Fruit fly (Drosophila melanogaster) whole organism, embryonic: ENCODE measurements around the gene Shal.

ENCODE experiments used
- Bdp1 ChIP-seq: fragments of 200-800 bp; sonication (Bioruptor generic); optimal IDR thresholded peaks from 3 replicates; lab custom pipeline; 2016; ENCODE audit warnings: missing biosample characterization, missing genetic modification characterization
- CG10431 ChIP-seq: fragments of 200-800 bp; sonication (Bioruptor generic); optimal IDR thresholded peaks from 3 replicates; lab custom pipeline; 2018; ENCODE audit warnings: missing biosample characterization, mild to moderate bottlenecking, missing genetic modification characterization
- CG10979 ChIP-seq: fragments of 200-800 bp; sonication (Bioruptor generic); optimal IDR thresholded peaks from 2 replicates; lab custom pipeline; 2018; ENCODE audit warnings: missing biosample characterization, mild to moderate bottlenecking, missing genetic modification characterization, moderate library complexity
- CG11723 ChIP-seq: fragments of 200-800 bp; sonication (Bioruptor generic); optimal IDR thresholded peaks from 2 replicates; lab custom pipeline; 2017; ENCODE audit warnings: missing biosample characterization, mild to moderate bottlenecking, missing genetic modification characterization
- CG12071 ChIP-seq: fragments of 200-800 bp; sonication (Bioruptor generic); optimal IDR thresholded peaks from 3 replicates; lab custom pipeline; 2018; ENCODE audit warnings: missing biosample characterization, mild to moderate bottlenecking, missing genetic modification characterization
- CG13123 ChIP-seq: fragments of 200-800 bp; sonication (Bioruptor generic); optimal IDR thresholded peaks from 2 replicates; lab custom pipeline; 2016; ENCODE audit warnings: missing biosample characterization, missing genetic modification characterization
- CG14014 ChIP-seq: fragments of 200-800 bp; sonication (Bioruptor generic); IDR thresholded peaks from 2 replicates; pipeline ENCODE4 v1.3.6; 2022; ENCODE audit warnings: missing biosample characterization, missing genetic modification characterization
- CG15479 ChIP-seq: fragments of 200-800 bp; sonication (Bioruptor generic); optimal IDR thresholded peaks from 3 replicates; lab custom pipeline; 2019; ENCODE audit warnings: missing biosample characterization, mild to moderate bottlenecking, missing genetic modification characterization, moderate library complexity
- CG2116 ChIP-seq: fragments of 200-800 bp; sonication (Bioruptor generic); optimal IDR thresholded peaks from 3 replicates; lab custom pipeline; 2018; ENCODE audit warnings: missing biosample characterization, mild to moderate bottlenecking, missing genetic modification characterization
- CG32767 ChIP-seq: fragments of 200-800 bp; sonication (Bioruptor generic); IDR thresholded peaks from 2 replicates; pipeline ENCODE4 v1.3.6; 2022; ENCODE audit warnings: missing biosample characterization, missing genetic modification characterization
- CG3281 ChIP-seq: fragments of 200-800 bp; sonication (Bioruptor generic); optimal IDR thresholded peaks from 3 replicates; lab custom pipeline; 2017; ENCODE audit warnings: missing biosample characterization, mild to moderate bottlenecking, missing genetic modification characterization
- CG6689 ChIP-seq: fragments of 200-800 bp; sonication (Bioruptor generic); IDR thresholded peaks from 2 replicates; pipeline ENCODE4 v1.3.6; 2022; ENCODE audit warnings: missing biosample characterization, missing genetic modification characterization
- CG8765 ChIP-seq: fragments of 200-800 bp; sonication (Bioruptor generic); IDR thresholded peaks from 2 replicates; pipeline ENCODE4 v1.3.6; 2022; ENCODE audit warnings: missing biosample characterization, missing genetic modification characterization
- Camta ChIP-seq: fragments of 200-800 bp; sonication (Bioruptor generic); optimal IDR thresholded peaks from 2 replicates; lab custom pipeline; 2016; ENCODE audit warnings: missing biosample characterization, missing genetic modification characterization
- D ChIP-seq, 2 experiments: fragments of 200-800 bp in 1 of 2; fragments of >200 bp in 1 of 2; sonication (Bioruptor generic) in 1 of 2; optimal IDR thresholded peaks; 2 replicates in 1 of 2; 3 replicates in 1 of 2; lab custom pipeline; 2017; ENCODE audit warnings: mild to moderate bottlenecking in 1 of 2, missing biosample characterization in 1 of 2, missing genetic modification characterization in 1 of 2, missing genetic modification reagents in 1 of 2
- D19B ChIP-seq: fragments of 200-800 bp; sonication (Bioruptor generic); optimal IDR thresholded peaks from 2 replicates; lab custom pipeline; 2017; ENCODE audit warnings: missing biosample characterization, mild to moderate bottlenecking, missing genetic modification characterization
- Dip2 ChIP-seq: fragments of 200-800 bp; sonication (Bioruptor generic); IDR thresholded peaks from 2 replicates; pipeline ENCODE4 v1.3.6; 2022; ENCODE audit warnings: missing biosample characterization, missing genetic modification characterization
- HLH4C ChIP-seq: fragments of 200-800 bp; sonication (Bioruptor generic); IDR thresholded peaks from 3 replicates; pipeline ENCODE4 v1.3.6; 2022; ENCODE audit warnings: missing biosample characterization, missing genetic modification characterization; ENCODE audit not compliant: partially characterized antibody
- HLHmδ ChIP-seq: fragments of 200-800 bp; sonication (Bioruptor generic); optimal IDR thresholded peaks from 2 replicates; lab custom pipeline; 2018; ENCODE audit warnings: missing biosample characterization, mild to moderate bottlenecking, missing genetic modification characterization, moderate library complexity
- Hand ChIP-seq: fragments of 200-800 bp; sonication (Bioruptor generic); optimal IDR thresholded peaks from 2 replicates; lab custom pipeline; 2017; ENCODE audit warnings: mild to moderate bottlenecking, missing biosample characterization, missing genetic modification reagents, missing genetic modification characterization
- Meics ChIP-seq: fragments of 200-800 bp; sonication (Bioruptor generic); optimal IDR thresholded peaks from 2 replicates; lab custom pipeline; 2017; ENCODE audit warnings: missing biosample characterization, mild to moderate bottlenecking, missing genetic modification characterization
- NC2β ChIP-seq: fragments of 200-800 bp; sonication (Bioruptor generic); optimal IDR thresholded peaks from 2 replicates; lab custom pipeline; 2016; ENCODE audit warnings: missing biosample characterization, missing genetic modification characterization
- Nf-YC ChIP-seq: fragments of 200-800 bp; optimal IDR thresholded peaks from 3 replicates; lab custom pipeline; 2019; ENCODE audit warnings: missing biosample characterization, mild to moderate bottlenecking, missing genetic modification characterization, moderate library complexity
- PHDP ChIP-seq: fragments of 200-800 bp; sonication (Bioruptor generic); optimal IDR thresholded peaks from 3 replicates; lab custom pipeline; 2018; ENCODE audit warnings: missing biosample characterization, mild to moderate bottlenecking, missing genetic modification characterization, moderate library complexity
- bbx ChIP-seq: fragments of 200-800 bp; sonication (Bioruptor generic); IDR thresholded peaks from 2 replicates; pipeline ENCODE4 v1.3.6; 2022; ENCODE audit warnings: missing biosample characterization, missing genetic modification characterization; ENCODE audit not compliant: partially characterized antibody
- bsh ChIP-seq, 2 experiments: fragments of 200-800 bp; sonication (Bioruptor generic); optimal IDR thresholded peaks; 2 replicates each; lab custom pipeline; 2017 to 2018; ENCODE audit warnings: mild to moderate bottlenecking in 2 of 2, missing biosample characterization in 2 of 2, missing genetic modification characterization in 2 of 2, moderate library complexity in 1 of 2
- cg ChIP-seq: fragments of 200-800 bp; sonication (Bioruptor generic); optimal IDR thresholded peaks from 3 replicates; lab custom pipeline; 2019; ENCODE audit warnings: missing biosample characterization, mild to moderate bottlenecking, missing genetic modification characterization, moderate library complexity
- ci ChIP-seq: fragments of 200-800 bp; sonication (Bioruptor generic); IDR thresholded peaks from 3 replicates; pipeline ENCODE4 v1.3.6; 2022; ENCODE audit warnings: missing biosample characterization, missing genetic modification characterization
- crol ChIP-seq: fragments of 200-800 bp; sonication (Bioruptor generic); IDR thresholded peaks from 2 replicates; pipeline ENCODE4 v1.3.6; 2022; ENCODE audit warnings: missing biosample characterization, missing genetic modification characterization
- dysf ChIP-seq: fragments of 200-800 bp; sonication (Bioruptor generic); IDR thresholded peaks from 3 replicates; pipeline ENCODE4 v1.3.6; 2022; ENCODE audit warnings: missing biosample characterization, missing genetic modification characterization
- fd3F ChIP-seq: fragments of 200-800 bp; sonication (Bioruptor generic); optimal IDR thresholded peaks from 2 replicates; lab custom pipeline; 2018; ENCODE audit warnings: missing biosample characterization, mild to moderate bottlenecking, missing genetic modification characterization, moderate library complexity
- gce ChIP-seq: fragments of 200-800 bp; sonication (Bioruptor generic); IDR thresholded peaks from 3 replicates; pipeline ENCODE4 v1.3.6; 2022; ENCODE audit warnings: missing biosample characterization, missing genetic modification characterization
- gem ChIP-seq: fragments of 200-800 bp; sonication (Bioruptor generic); optimal IDR thresholded peaks from 2 replicates; lab custom pipeline; 2019; ENCODE audit warnings: missing biosample characterization, mild to moderate bottlenecking, missing genetic modification characterization, moderate library complexity
- gfzf ChIP-seq: fragments of 200-800 bp; sonication (Bioruptor generic); optimal IDR thresholded peaks from 2 replicates; lab custom pipeline; 2016; ENCODE audit warnings: missing biosample characterization, mild to moderate bottlenecking, missing genetic modification characterization, moderate library complexity
- ham ChIP-seq: fragments of 200-800 bp; sonication (Bioruptor generic); IDR thresholded peaks from 2 replicates; pipeline ENCODE4 v1.3.6; 2022; ENCODE audit warnings: missing biosample characterization, missing genetic modification characterization
- onecut ChIP-seq: fragments of 200-800 bp; sonication (Bioruptor generic); IDR thresholded peaks from 2 replicates; pipeline ENCODE4 v1.3.6; 2022; ENCODE audit warnings: missing biosample characterization, missing genetic modification characterization
- org-1 ChIP-seq: fragments of 200-800 bp; sonication (Bioruptor generic); optimal IDR thresholded peaks from 2 replicates; lab custom pipeline; 2017; ENCODE audit warnings: missing biosample characterization, missing genetic modification characterization
- phol ChIP-seq: fragments of 200-800 bp; sonication (Bioruptor generic); optimal IDR thresholded peaks from 3 replicates; lab custom pipeline; 2018; ENCODE audit warnings: missing biosample characterization, mild to moderate bottlenecking, missing genetic modification characterization, moderate library complexity
- pnt ChIP-seq: fragments of 200-800 bp; sonication (Bioruptor generic); optimal IDR thresholded peaks from 3 replicates; lab custom pipeline; 2016; ENCODE audit warnings: missing biosample characterization, missing genetic modification characterization
- pzg ChIP-seq: fragments of 200-800 bp; sonication (Bioruptor generic); optimal IDR thresholded peaks from 3 replicates; lab custom pipeline; 2018; ENCODE audit warnings: missing biosample characterization, mild to moderate bottlenecking, missing genetic modification characterization, moderate library complexity
- sd ChIP-seq: fragments of 200-800 bp; sonication (Bioruptor generic); optimal IDR thresholded peaks from 3 replicates; lab custom pipeline; 2018; ENCODE audit warnings: missing biosample characterization, mild to moderate bottlenecking, missing genetic modification characterization, moderate library complexity
- sima ChIP-seq: fragments of 200-800 bp; sonication (Bioruptor generic); optimal IDR thresholded peaks from 2 replicates; lab custom pipeline; 2016; ENCODE audit warnings: missing biosample characterization, missing genetic modification characterization
- so ChIP-seq: fragments of 200-800 bp; sonication (Bioruptor generic); IDR thresholded peaks from 3 replicates; pipeline ENCODE4 v1.3.6; 2022; ENCODE audit warnings: missing biosample characterization, missing genetic modification characterization
- sqz ChIP-seq: fragments of 200-800 bp; sonication (Bioruptor generic); optimal IDR thresholded peaks from 3 replicates; lab custom pipeline; 2018; ENCODE audit warnings: missing biosample characterization, mild to moderate bottlenecking, missing genetic modification characterization
- tgo ChIP-seq: fragments of 200-800 bp; sonication (Bioruptor generic); IDR thresholded peaks from 3 replicates; pipeline ENCODE4 v1.3.6; 2022; ENCODE audit warnings: missing biosample characterization, missing genetic modification characterization
- trem ChIP-seq: fragments of 200-800 bp; optimal IDR thresholded peaks from 3 replicates; lab custom pipeline; 2019; ENCODE audit warnings: missing biosample characterization, mild to moderate bottlenecking, missing genetic modification characterization, moderate library complexity
- vvl ChIP-seq: fragments of 200-800 bp; sonication (Bioruptor generic); IDR thresholded peaks from 2 replicates; pipeline ENCODE4 v1.3.6; 2022; ENCODE audit warnings: missing biosample characterization, missing genetic modification characterization
- wor ChIP-seq: fragments of 200-800 bp; sonication (Bioruptor generic); IDR thresholded peaks from 2 replicates; pipeline ENCODE4 v1.3.6; 2022; ENCODE audit warnings: missing biosample characterization, missing genetic modification characterization

Gene Shal

dm6 chr3L:19557197-19557995 is 27.0 kb downstream of the Shal start (continued):
- TF ChIP-seq gem (tag; lab: Kevin White, UChicago) = peak; percentile 64
- no peak for TF ChIP-seq bbx (GFP tag; lab: Robert Waterston, UW)
- no peak for TF ChIP-seq HLH4C (GFP tag; lab: Robert Waterston, UW)
- no peak for TF ChIP-seq fd3F
- no peak for TF ChIP-seq Dip2 (GFP tag; lab: Robert Waterston, UW)
- TF ChIP-seq bsh (GFP tag; optimal IDR thresholded peaks at IDR 0.05; lab: Kevin White, UChicago) = peak; percentile 21 to 44
- no peak for TF ChIP-seq Hand (GFP tag; lab: Kevin White, UChicago)
- TF ChIP-seq Meics (GFP tag; lab: Kevin White, UChicago) = no peak
- TF ChIP-seq sd = peak; percentile 25
- 0 out of 2 replicates have a peak, but pooled peaks have one; percentile 5 for TF ChIP-seq CG6689
- no peak for TF ChIP-seq NC2β (GFP tag; lab: Kevin White, UChicago)

- TF ChIP-seq D19B (GFP tag; lab: Kevin White, UChicago) (no peak), crol (GFP tag; lab: Robert Waterston, UW) (peak; percentile 40; the same call in 1 of the 2 replicates), tgo (GFP tag; lab: Robert Waterston, UW) (no peak), phol (tag; lab: Kevin White, UChicago) (no peak), sqz (no peak), CG32767 (GFP tag; lab: Robert Waterston, UW) (no peak), CG15479 (peak; percentile 57), vvl (GFP tag; lab: Robert Waterston, UW) (peak; percentile 11; the same call in 1 of the 2 replicates), CG10431 (GFP tag; lab: Kevin White, UChicago) (no peak), Nf-YC (tag; lab: Kevin White, UChicago) (no peak), CG11723 (GFP tag; lab: Kevin White, UChicago) (no peak), CG13123 (no peak), org-1 (GFP tag; lab: Kevin White, UChicago) (no peak), gfzf (no peak), cg (GFP tag; lab: Kevin White, UChicago) (peak; percentile 59), CG3281 (no peak), onecut (GFP tag; lab: Robert Waterston, UW) (no peak), HLHmδ (no peak), so (GFP tag; lab: Robert Waterston, UW) (no peak), ci (GFP tag; lab: Robert Waterston, UW) (no peak), PHDP (tag; lab: Kevin White, UChicago) (no peak), fd3F (no peak), CG10979 (tag; lab: Kevin White, UChicago) (no peak), CG8765 (GFP tag; lab: Robert Waterston, UW) (no peak; the same call in 1 of the 2 replicates), Bdp1 (no peak), dysf (GFP tag; lab: Robert Waterston, UW) (no peak), D (optimal IDR thresholded peaks at IDR 0.05; lab: Kevin White, UChicago) (peak; percentile 39), D (GFP tag; optimal IDR thresholded peaks at IDR 0.05; lab: Kevin White, UChicago) (no peak), trem (tag; lab: Kevin White, UChicago) (no peak), CG14014 (GFP tag; lab: Robert Waterston, UW) (no peak), pnt (GFP tag; lab: Kevin White, UChicago) (no peak), wor (GFP tag; lab: Robert Waterston, UW) (no peak), ham (GFP tag; lab: Robert Waterston, UW) (no peak), gce (no peak), Camta (GFP tag; lab: Kevin White, UChicago) (no peak), sima (no peak), CG2116 (GFP tag; lab: Kevin White, UChicago) (no peak), pzg (GFP tag; lab: Kevin White, UChicago) (no peak), CG12071 (GFP tag; lab: Kevin White, UChicago) (no peak)
Observed at dm6 chr3L:19556738-19557137, 27.6 kb downstream of the Shal start.
